Worm (Caenorhabditis elegans): ENCODE results near the gene sra-9.

DNA sequence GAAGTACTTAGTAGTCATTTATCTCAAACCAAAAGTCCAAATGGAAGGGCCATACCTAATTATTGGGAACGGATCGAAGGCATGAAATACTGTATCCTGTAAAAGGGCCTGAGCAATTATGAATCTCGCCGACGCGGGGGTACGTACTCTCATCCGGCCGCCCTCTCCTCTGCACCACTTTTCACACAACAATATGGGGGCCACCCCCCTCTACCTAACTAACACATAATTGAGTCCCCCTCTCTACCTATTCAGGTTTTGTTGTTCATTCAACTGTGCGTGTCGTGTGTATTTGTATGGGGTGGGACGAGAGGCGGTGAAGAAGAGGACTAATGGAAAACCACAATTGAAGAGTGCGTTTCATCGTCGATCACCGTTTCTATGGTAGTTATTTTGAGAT, 42.3 kb downstream of the sra-9 start:
- TF ChIP-seq ztf-29 (GFP tag; IDR thresholded peaks at IDR 0.05) (no peak), flt-1 (GFP tag; IDR thresholded peaks at IDR 0.05) (no peak), tab-1 (GFP tag; IDR thresholded peaks at IDR 0.05) (no peak), cog-1 (tag; optimal IDR thresholded peaks at IDR 0.05) (no peak), T22C8.4 (GFP tag; IDR thresholded peaks at IDR 0.05) (no peak), ref-1 (GFP tag; conservative IDR thresholded peaks at IDR 0.05) (no peak), klf-2 (GFP tag; conservative IDR thresholded peaks at IDR 0.05) (no peak), ztf-23 (GFP tag; IDR thresholded peaks at IDR 0.05) (no peak), med-1 (GFP tag; optimal IDR thresholded peaks at IDR 0.05; ENCODE audit: insufficient read depth) (no peak)
